Worm (Caenorhabditis elegans) whole organism, midembryonic: ENCODE measurements around the gene nhr-34.

Source experiments
- T22C8.4 ChIP-seq: fragments of 200-800 bp; sonication (Bioruptor generic); IDR thresholded peaks from 2 replicates; pipeline ENCODE4 v1.3.6; 2022; ENCODE audit warnings: missing genetic modification characterization, missing compliant biosample characterization
- cog-1 ChIP-seq: sonication (generic microtip); optimal IDR thresholded peaks from 2 replicates; lab custom pipeline; 2016; ENCODE audit warnings: missing genetic modification characterization, missing compliant biosample characterization
- flt-1 ChIP-seq: fragments of 200-800 bp; sonication (Bioruptor generic); IDR thresholded peaks from 2 replicates; pipeline ENCODE4 v1.3.6; 2022; ENCODE audit warnings: missing genetic modification characterization, missing compliant biosample characterization
- klf-2 ChIP-seq: fragments of 200-800 bp; sonication (Bioruptor generic); conservative IDR thresholded peaks from 2 replicates; pipeline ENCODE4 v1.3.6; 2022; ENCODE audit warnings: missing genetic modification reagents, missing genetic modification characterization, missing compliant biosample characterization
- med-1 ChIP-seq: sonication (generic microtip); optimal IDR thresholded peaks from 2 replicates; lab custom pipeline; 2017; ENCODE audit warnings: missing genetic modification characterization, mild to moderate bottlenecking, missing compliant biosample characterization, antibody characterized with exemption, missing genetic modification reagents; ENCODE audit not compliant: insufficient read depth
- ref-1 ChIP-seq: fragments of 200-800 bp; sonication (Bioruptor generic); conservative IDR thresholded peaks from 2 replicates; pipeline ENCODE4 v1.3.6; 2022; ENCODE audit warnings: missing genetic modification reagents, missing genetic modification characterization, missing compliant biosample characterization
- tab-1 ChIP-seq: fragments of 200-800 bp; sonication (Bioruptor generic); IDR thresholded peaks from 2 replicates; pipeline ENCODE4 v1.3.6; 2022; ENCODE audit warnings: missing genetic modification characterization, missing compliant biosample characterization
- ztf-23 ChIP-seq: fragments of 200-800 bp; sonication (Bioruptor generic); IDR thresholded peaks from 2 replicates; pipeline ENCODE4 v1.3.6; 2022; ENCODE audit warnings: missing genetic modification reagents, missing genetic modification characterization, missing compliant biosample characterization
- ztf-29 ChIP-seq: fragments of 200-800 bp; sonication (Bioruptor generic); IDR thresholded peaks from 2 replicates; pipeline ENCODE4 v1.3.6; 2022; ENCODE audit warnings: missing genetic modification reagents, missing genetic modification characterization, missing compliant biosample characterization

nhr-34 gene

DNA sequence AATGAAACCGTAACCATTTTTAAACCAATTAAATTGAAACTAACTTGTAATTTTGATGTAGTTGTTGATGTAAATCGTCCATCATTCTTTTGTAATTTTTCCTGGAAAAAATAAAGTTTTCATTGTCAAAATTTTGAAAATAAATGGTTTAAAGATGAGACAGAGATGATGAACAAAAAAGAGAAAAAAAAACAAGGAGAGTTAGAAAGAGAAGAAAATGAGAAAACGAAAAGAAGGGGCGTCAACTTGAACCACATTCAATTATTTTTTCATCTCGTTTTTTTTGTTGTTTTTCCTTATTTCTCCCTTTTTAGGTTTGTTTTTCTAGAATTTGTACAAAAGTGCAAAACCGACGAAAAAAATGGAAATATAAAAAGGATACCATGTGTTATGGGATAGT, at the start of gene nhr-34:
Gene nhr-34 (minus strand): TSS at position 101 of the 400 bp plus-strand sequence.
- TF ChIP-seq ref-1 (GFP tag; lab: Robert Waterston, UW) (no peak), flt-1 (GFP tag; lab: Robert Waterston, UW) (no peak), klf-2 (GFP tag; lab: Robert Waterston, UW) (no peak), cog-1 (no peak), tab-1 (GFP tag; lab: Robert Waterston, UW) (no peak), med-1 (GFP tag; lab: Kevin White, UChicago) (no peak), T22C8.4 (no peak), ztf-23 (no peak), ztf-29 (no peak)

DNA sequence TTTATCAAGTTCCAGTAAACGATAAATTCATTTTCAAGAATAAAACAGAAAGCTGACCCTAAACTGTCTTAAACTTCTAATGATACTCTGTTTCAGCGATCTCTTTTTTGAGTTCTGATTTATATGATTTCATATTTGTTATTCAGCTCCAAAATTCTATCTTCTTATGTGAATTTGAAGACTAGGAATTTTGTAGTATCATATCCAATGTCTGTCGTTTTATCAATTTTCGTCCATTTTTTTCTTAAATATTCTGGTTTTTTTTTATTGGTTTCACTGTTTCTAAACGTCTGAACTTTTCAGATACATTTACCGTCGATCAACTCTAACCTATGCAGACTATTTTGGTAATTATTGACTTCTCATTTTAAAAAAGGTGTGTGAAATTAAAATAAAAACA, 49.5 kb upstream of the nhr-34 start, which contains the start of the genes nhr-138 and C28D4.18:
Gene nhr-138 (plus strand): TSS at position 304 of the 400 bp plus-strand sequence.
Gene C28D4.18 (plus strand): TSS at position 333 of the 400 bp plus-strand sequence.
- TF ChIP-seq ztf-23 (no peak), ref-1 (GFP tag; lab: Robert Waterston, UW) (no peak), tab-1 (GFP tag; lab: Robert Waterston, UW) (no peak), ztf-29 (no peak), med-1 (GFP tag; lab: Kevin White, UChicago) (no peak)

DNA sequence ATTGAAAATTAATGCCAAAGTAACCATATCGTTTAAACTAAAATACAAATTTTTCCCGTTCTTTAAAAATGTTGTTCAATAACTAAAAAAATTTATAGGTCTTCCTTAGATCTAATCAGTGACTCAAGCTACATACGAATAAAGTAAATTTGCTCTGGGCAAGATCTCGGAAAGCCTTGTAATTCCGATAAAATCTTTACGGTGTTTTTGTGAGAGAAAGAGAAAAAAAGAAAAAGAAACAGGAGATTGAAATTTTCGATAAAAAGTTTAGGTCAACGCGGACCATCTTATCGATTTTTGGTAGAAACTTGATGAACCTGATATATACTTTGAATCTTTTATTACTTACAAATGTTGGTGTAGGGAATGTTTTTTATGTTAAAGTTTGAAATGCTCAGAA, 47.7 kb upstream of the nhr-34 start:
- TF ChIP-seq T22C8.4: no peak
- no peak for TF ChIP-seq ztf-23
- no peak for TF ChIP-seq klf-2 (GFP tag; lab: Robert Waterston, UW)
- TF ChIP-seq ztf-29: no peak
- TF ChIP-seq med-1 (GFP tag; lab: Kevin White, UChicago): no peak

DNA sequence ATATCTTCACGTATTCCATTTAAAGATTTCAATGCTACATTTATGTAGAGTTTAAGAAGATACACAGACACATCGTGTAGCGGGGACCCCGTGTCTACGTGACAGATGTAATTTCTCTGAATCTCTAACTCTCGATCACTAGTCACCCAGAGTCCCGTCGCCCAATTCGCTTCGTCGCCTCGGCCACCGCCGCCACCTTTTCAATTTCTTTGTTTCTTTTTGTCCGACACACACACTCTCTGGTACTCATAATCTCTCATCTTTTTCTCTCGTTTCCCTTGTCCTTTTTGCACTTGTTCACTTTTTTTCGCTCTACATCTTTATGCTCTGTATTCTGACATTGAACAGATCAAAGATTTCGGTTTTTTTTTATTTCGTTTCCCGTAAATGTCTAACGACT, 42.9 kb upstream of the nhr-34 start:
- TF ChIP-seq med-1 (GFP tag; lab: Kevin White, UChicago) (no peak), cog-1 (peak; percentile 9)

DNA sequence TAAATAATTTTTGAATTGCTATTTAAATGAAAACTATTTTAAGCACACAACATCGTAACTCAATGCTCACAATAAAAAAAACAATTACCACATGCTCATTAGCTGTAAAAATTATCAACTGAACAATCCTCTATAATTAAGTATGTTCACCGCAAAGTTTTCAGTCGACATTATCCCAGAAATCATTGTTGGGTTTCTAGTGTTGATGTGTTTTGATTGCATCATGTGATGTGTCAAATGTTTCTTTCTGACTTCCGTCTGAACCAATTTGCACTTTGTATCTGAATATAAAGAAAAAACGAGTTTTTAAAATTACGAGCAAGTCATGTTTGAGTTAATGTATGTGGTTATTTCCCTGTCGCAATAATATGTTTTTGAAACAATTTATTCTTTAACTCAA, 42.4 kb upstream of the nhr-34 start:
- TF ChIP-seq T22C8.4 (no peak), med-1 (GFP tag; lab: Kevin White, UChicago) (no peak), ztf-23 (no peak), cog-1 (no peak), klf-2 (GFP tag; lab: Robert Waterston, UW) (no peak), tab-1 (GFP tag; lab: Robert Waterston, UW) (no peak), flt-1 (GFP tag; lab: Robert Waterston, UW) (no peak), ref-1 (GFP tag; lab: Robert Waterston, UW) (no peak)

DNA sequence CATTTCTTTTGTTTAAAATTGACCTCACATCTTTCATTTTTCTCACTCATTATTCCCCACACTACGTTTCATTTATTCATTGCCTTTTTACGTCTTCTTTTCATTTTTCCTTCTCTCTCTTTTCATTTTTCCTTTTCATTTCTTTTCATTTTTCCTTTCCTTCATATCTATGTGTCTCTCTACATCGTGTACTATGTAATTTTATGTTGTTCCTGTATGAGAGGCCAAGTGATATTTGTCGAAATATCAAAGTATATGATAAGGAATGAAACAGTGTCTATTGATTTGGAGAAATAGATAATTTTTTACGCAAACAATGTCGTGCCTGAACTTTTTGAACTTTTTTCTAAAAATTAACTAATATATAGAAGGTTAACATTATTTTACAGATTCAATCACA, 41.0 kb upstream of the nhr-34 start:
- no peak for TF ChIP-seq T22C8.4
- no peak for TF ChIP-seq ref-1 (GFP tag; lab: Robert Waterston, UW)
- no peak for TF ChIP-seq med-1 (GFP tag; lab: Kevin White, UChicago)
- TF ChIP-seq ztf-29: no peak
- no peak for TF ChIP-seq ztf-23

DNA sequence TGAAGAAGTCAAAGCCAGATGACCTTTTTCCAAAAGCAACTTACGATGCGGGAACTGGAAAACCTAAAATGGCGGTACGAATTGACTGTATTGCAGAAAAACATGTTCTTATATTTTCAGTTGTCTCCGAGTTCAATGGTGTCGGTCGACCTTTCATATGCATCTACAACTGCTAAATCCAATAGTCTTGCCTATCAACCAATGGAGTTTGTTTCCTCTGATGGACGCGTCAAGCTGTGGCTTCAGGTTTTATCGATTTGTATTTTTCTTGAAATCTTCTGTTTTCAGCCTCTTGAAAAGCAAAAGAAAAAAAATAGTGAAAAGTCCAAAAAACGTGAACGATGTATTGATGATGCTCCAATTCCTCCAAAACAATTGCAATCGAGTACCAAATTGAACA, 38.8 kb upstream of the nhr-34 start:
- TF ChIP-seq klf-2 (GFP tag; lab: Robert Waterston, UW) (no peak), cog-1 (no peak), tab-1 (GFP tag; lab: Robert Waterston, UW) (no peak), T22C8.4 (no peak), flt-1 (GFP tag; lab: Robert Waterston, UW) (no peak), ref-1 (GFP tag; lab: Robert Waterston, UW) (no peak), ztf-23 (no peak), ztf-29 (no peak), med-1 (GFP tag; lab: Kevin White, UChicago) (no peak)

DNA sequence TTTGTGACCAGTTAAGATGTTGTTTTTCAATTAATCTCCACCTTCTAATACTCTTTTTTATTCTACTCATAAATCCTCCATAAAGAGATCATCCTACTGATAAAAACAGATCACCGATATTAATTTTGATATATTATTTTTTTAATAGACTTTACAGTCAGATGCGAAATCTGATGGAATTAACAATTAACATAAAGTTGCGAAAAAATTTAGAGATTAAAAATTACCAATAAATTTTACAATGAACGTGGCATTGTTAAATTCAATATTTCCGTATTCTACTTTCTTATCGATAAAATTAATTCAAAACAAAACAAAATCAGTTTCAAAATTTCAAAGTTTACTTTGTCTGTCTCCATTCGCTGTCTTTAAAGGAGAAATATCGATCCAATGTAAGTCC, 37.3 kb upstream of the nhr-34 start, which contains the start of gene K01H12.4:
Gene K01H12.4 (plus strand): TSS at position 301 of the 400 bp plus-strand sequence.
- TF ChIP-seq ztf-29: no peak
- TF ChIP-seq med-1 (GFP tag; lab: Kevin White, UChicago): no peak
- no peak for TF ChIP-seq ztf-23
- TF ChIP-seq ref-1 (GFP tag; lab: Robert Waterston, UW): no peak
- no peak for TF ChIP-seq cog-1
- TF ChIP-seq T22C8.4: no peak
- no peak for TF ChIP-seq klf-2 (GFP tag; lab: Robert Waterston, UW)
- TF ChIP-seq flt-1 (GFP tag; lab: Robert Waterston, UW): no peak
- TF ChIP-seq tab-1 (GFP tag; lab: Robert Waterston, UW): no peak

DNA sequence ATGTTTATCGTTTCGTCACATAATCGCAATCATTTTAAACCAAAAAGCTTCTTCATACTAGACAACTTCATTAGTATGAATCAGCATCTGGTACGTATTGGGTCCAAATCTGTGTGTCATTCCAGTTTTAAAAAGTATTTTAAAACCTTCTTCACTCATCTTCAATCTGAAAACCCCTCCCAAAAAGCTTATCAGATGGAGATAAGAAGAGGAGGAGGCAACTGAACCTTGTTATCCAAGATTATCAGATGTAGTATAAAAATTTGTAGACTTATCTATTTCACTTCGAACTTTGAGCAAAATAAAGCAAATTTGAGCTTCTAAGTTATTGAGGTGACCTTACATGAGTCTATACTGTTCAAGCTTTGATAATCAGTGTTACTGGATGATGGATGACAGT, 34.4 kb upstream of the nhr-34 start, which contains the start of gene nhr-38:
Gene nhr-38 (plus strand): TSS at position 301 of the 400 bp plus-strand sequence.
- TF ChIP-seq flt-1 (GFP tag; lab: Robert Waterston, UW) (no peak), ztf-23 (no peak), med-1 (GFP tag; lab: Kevin White, UChicago) (no peak), tab-1 (GFP tag; lab: Robert Waterston, UW) (no peak), ztf-29 (no peak), ref-1 (GFP tag; lab: Robert Waterston, UW) (no peak), cog-1 (no peak), klf-2 (GFP tag; lab: Robert Waterston, UW) (no peak), T22C8.4 (no peak)

DNA sequence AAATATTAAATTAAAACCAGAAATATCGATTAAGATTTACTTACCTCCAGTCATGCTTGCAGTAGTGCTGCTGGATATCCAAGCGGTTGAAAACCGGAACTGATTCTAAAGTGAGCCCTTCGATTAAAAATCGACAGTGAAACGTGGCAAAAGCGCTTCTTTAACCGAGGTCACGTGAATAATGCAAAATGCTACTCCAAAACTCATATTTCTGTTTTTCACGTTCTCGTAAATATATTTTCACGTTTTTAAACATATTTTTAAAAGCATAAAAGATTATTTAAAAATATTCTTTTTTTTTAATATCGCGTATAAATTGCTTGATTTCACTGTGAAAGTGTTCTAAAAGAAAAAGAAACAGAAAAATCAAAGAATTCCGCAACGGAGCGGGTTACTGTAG, 33.7 kb upstream of the nhr-34 start, which contains the start of gene ant-1.3:
Gene ant-1.3 (minus strand): TSS at position 101 of the 400 bp plus-strand sequence.
- TF ChIP-seq klf-2 (GFP tag; lab: Robert Waterston, UW) (no peak), ztf-29 (no peak), flt-1 (GFP tag; lab: Robert Waterston, UW) (no peak), cog-1 (no peak), T22C8.4 (no peak), ref-1 (GFP tag; lab: Robert Waterston, UW) (no peak), med-1 (GFP tag; lab: Kevin White, UChicago) (no peak), ztf-23 (no peak), tab-1 (GFP tag; lab: Robert Waterston, UW) (no peak)
